Worm (Caenorhabditis elegans) whole organism, midembryonic: Measurements from ENCODE around the gene Y62H9A.7.

Source experiments
- T22C8.4 ChIP-seq: fragments of 200-800 bp; sonication (Bioruptor generic); IDR thresholded peaks from 2 replicates; pipeline ENCODE4 v1.3.6; 2022; ENCODE audit warnings: missing genetic modification characterization, missing compliant biosample characterization
- cog-1 ChIP-seq: sonication (generic microtip); optimal IDR thresholded peaks from 2 replicates; lab custom pipeline; 2016; ENCODE audit warnings: missing genetic modification characterization, missing compliant biosample characterization
- flt-1 ChIP-seq: fragments of 200-800 bp; sonication (Bioruptor generic); IDR thresholded peaks from 2 replicates; pipeline ENCODE4 v1.3.6; 2022; ENCODE audit warnings: missing genetic modification characterization, missing compliant biosample characterization
- klf-2 ChIP-seq: fragments of 200-800 bp; sonication (Bioruptor generic); conservative IDR thresholded peaks from 2 replicates; pipeline ENCODE4 v1.3.6; 2022; ENCODE audit warnings: missing genetic modification reagents, missing genetic modification characterization, missing compliant biosample characterization
- med-1 ChIP-seq: sonication (generic microtip); optimal IDR thresholded peaks from 2 replicates; lab custom pipeline; 2017; ENCODE audit warnings: missing genetic modification characterization, mild to moderate bottlenecking, missing compliant biosample characterization, antibody characterized with exemption, missing genetic modification reagents; ENCODE audit not compliant: insufficient read depth
- ztf-23 ChIP-seq: fragments of 200-800 bp; sonication (Bioruptor generic); IDR thresholded peaks from 2 replicates; pipeline ENCODE4 v1.3.6; 2022; ENCODE audit warnings: missing genetic modification reagents, missing genetic modification characterization, missing compliant biosample characterization
- ztf-29 ChIP-seq: fragments of 200-800 bp; sonication (Bioruptor generic); IDR thresholded peaks from 2 replicates; pipeline ENCODE4 v1.3.6; 2022; ENCODE audit warnings: missing genetic modification reagents, missing genetic modification characterization, missing compliant biosample characterization

- TF ChIP-seq T22C8.4 (no peak), flt-1 (GFP tag; lab: Robert Waterston, UW) (no peak), cog-1 (tag; lab: Kevin White, UChicago) (no peak), ztf-29 (GFP tag; lab: Robert Waterston, UW) (no peak), klf-2 (GFP tag; lab: Robert Waterston, UW) (no peak), ztf-23 (GFP tag; lab: Robert Waterston, UW) (no peak), med-1 (no peak)
These were observed 36.9 kb downstream of the Y62H9A.7 start, which contains the start of gene F54F7.9 for ce11 chrX:11848618-11849017.
